Fruit fly (Drosophila melanogaster) Kc167 (cell line): ENCODE results near the gene CG10761.

ENCODE experiments used
- Myc ChIP-seq: fragments of >200 bp; optimal IDR thresholded peaks from 2 replicates; lab custom pipeline; 2017; ENCODE audit warnings: missing external identifiers
- Sin3A ChIP-seq: fragments of >200 bp; optimal IDR thresholded peaks from 2 replicates; lab custom pipeline; 2018; ENCODE audit warnings: missing external identifiers
- h ChIP-seq: fragments of >200 bp; optimal IDR thresholded peaks from 3 replicates; lab custom pipeline; 2018; ENCODE audit warnings: missing external identifiers
- insv ChIP-seq: fragments of >200 bp; optimal IDR thresholded peaks from 3 replicates; lab custom pipeline; 2018; ENCODE audit warnings: missing external identifiers
- psq ChIP-seq: fragments of >200 bp; optimal IDR thresholded peaks from 2 replicates; lab custom pipeline; 2017; ENCODE audit warnings: missing external identifiers
- ttk ChIP-seq: sonication (Bioruptor generic); optimal IDR thresholded peaks from 2 replicates; lab custom pipeline; 2017; ENCODE audit warnings: missing external identifiers

- TF ChIP-seq psq (lab: Kevin White, UChicago): no peak
- TF ChIP-seq ttk (lab: Kevin White, UChicago): no peak
- no peak for TF ChIP-seq h (lab: Kevin White, UChicago)
- no peak for TF ChIP-seq Sin3A (lab: Kevin White, UChicago)
- no peak for TF ChIP-seq insv (lab: Kevin White, UChicago)
- no peak for TF ChIP-seq Myc
These were observed 2.8 kb downstream of the CG10761 start, which contains the start of gene CG15337 for dm6 chrX:8159754-8160153.
